Worm (Caenorhabditis elegans): ENCODE data around the gene aka-1.
"Not testable (repeated sequence)": the region's sequence is repeated elsewhere in the genome, so short reads cannot be mapped to it uniquely, and the experiment has no call there.

aka-1 gene

ce11 chrII:7456184-7456583, 22.2 kb downstream of the aka-1 start, which contains the start of gene D1022.3:
TSS of gene D1022.3 (minus strand) at chrII:7456284.
- TF ChIP-seq Y105C5A.15 (GFP tag; IDR thresholded peaks at IDR 0.05) (no peak), nhr-6 (tag; optimal IDR thresholded peaks at IDR 0.05) (no peak), zag-1 (tag; optimal IDR thresholded peaks at IDR 0.05) (no peak), nhr-28 (tag; optimal IDR thresholded peaks at IDR 0.05) (peak; percentile 58), unc-62 (GFP tag; optimal IDR thresholded peaks at IDR 0.05 in 1 of 2) (peak in 1 of 2 experiments; percentile 29), unc-62 (tag; optimal IDR thresholded peaks at IDR 0.05) (no peak)

ce11 chrII:7446683-7447082, 31.7 kb downstream of the aka-1 start:
- TF ChIP-seq dmd-8 (GFP tag; IDR thresholded peaks at IDR 0.05): peak; percentile 62; the same call in 1 of the 2 replicates
- peak; percentile 74 for TF ChIP-seq set-16 (GFP tag; IDR thresholded peaks at IDR 0.05)
- 0 out of 2 replicates have a peak, but pooled peaks have one; percentile 53 for TF ChIP-seq Y105C5A.15 (GFP tag; IDR thresholded peaks at IDR 0.05)

ce11 chrII:7434958-7435357, 43.4 kb downstream of the aka-1 start, which contains the start of gene K02A2.1:
TSS of gene K02A2.1 (plus strand) at chrII:7435258.
- not testable (repeated sequence) for TF ChIP-seq duxl-1 (tag; optimal IDR thresholded peaks at IDR 0.05; ENCODE audit: poor library complexity); lim-7 (GFP tag; IDR thresholded peaks at IDR 0.05); R02D3.7 (tag; optimal IDR thresholded peaks at IDR 0.05)

ce11 chrII:7434182-7434581, 44.2 kb downstream of the aka-1 start, which contains the start of gene kcc-3:
TSS of gene kcc-3 (minus strand) at chrII:7434282.
- no peak for TF ChIP-seq madf-5 (GFP tag; IDR thresholded peaks at IDR 0.05)

ce11 chrII:7432327-7432726, 46.0 kb downstream of the aka-1 start, which contains the start of gene srd-54:
TSS of gene srd-54 (plus strand) at chrII:7432627.
- no peak for TF ChIP-seq mes-2 (tag; optimal IDR thresholded peaks at IDR 0.05; ENCODE audit: poor library complexity, severe bottlenecking)
- TF ChIP-seq pha-4 (GFP tag; IDR thresholded peaks at IDR 0.05): no peak
- TF ChIP-seq pha-4 (tag; optimal IDR thresholded peaks at IDR 0.05): no peak
- TF ChIP-seq nhr-111 (GFP tag; optimal IDR thresholded peaks at IDR 0.05): no peak
- no peak for TF ChIP-seq unc-39 (tag; optimal IDR thresholded peaks at IDR 0.05)
- TF ChIP-seq Y75B8A.6 (GFP tag; IDR thresholded peaks at IDR 0.05): no peak
- no peak for TF ChIP-seq mdl-1 (tag; optimal IDR thresholded peaks at IDR 0.05)
- no peak for TF ChIP-seq ceh-82 (tag; optimal IDR thresholded peaks at IDR 0.05)

Data from whole organism, L4 larva.